Worm (Caenorhabditis elegans): ENCODE measurements around the gene F52G2.3.

DNA sequence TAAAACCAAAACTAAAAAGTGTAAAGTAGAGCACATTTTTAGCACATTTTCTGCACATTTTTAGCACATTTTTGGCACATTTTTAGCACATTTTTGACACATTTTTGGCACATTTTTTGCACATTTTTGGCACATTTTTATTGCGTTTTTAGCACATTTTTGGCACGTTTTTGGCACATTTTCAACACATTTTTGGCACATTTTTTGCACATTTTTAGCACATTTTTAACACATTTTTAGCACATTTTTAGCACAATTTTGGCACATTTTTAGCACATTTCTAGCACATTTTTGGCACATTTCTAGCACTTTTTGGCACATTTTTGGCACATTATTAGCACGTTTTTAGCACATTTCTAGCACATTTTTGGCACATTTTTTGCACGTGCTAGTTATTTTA, 27.6 kb upstream of the F52G2.3 start:
- TF ChIP-seq jun-1 (tag; optimal IDR thresholded peaks at IDR 0.05) (no peak), elt-2 (tag; optimal IDR thresholded peaks at IDR 0.05) (no peak), eor-1 (tag; optimal IDR thresholded peaks at IDR 0.05) (no peak), pqm-1 (tag; optimal IDR thresholded peaks at IDR 0.05) (no peak), nhr-12 (tag; optimal IDR thresholded peaks at IDR 0.05) (no peak)
